Worm (Caenorhabditis elegans) whole organism, L2 larva: ENCODE data around the gene snpc-3.4.
A peak's percentile ranks its signal among the peaks of the same experiment; 100 is the strongest.

ENCODE experiments used
- C34F6.9 ChIP-seq: fragments of 150-350 bp; optimal IDR thresholded peaks from 2 replicates; lab custom pipeline; 2014; ENCODE audit warnings: missing biosample characterization, missing genetic modification characterization
- F13H6.1 ChIP-seq: sonication (generic microtip); optimal IDR thresholded peaks from 2 replicates; lab custom pipeline; 2016; ENCODE audit warnings: missing genetic modification characterization, missing compliant biosample characterization
- Y55F3AM.14 ChIP-seq: fragments of 200-800 bp; sonication (Bioruptor generic); optimal IDR thresholded peaks from 2 replicates; lab custom pipeline; 2018; ENCODE audit warnings: mild to moderate bottlenecking, missing genetic modification characterization, missing compliant biosample characterization
- ZK546.5 ChIP-seq: sonication (generic microtip); optimal IDR thresholded peaks from 2 replicates; lab custom pipeline; 2017; ENCODE audit warnings: missing biosample characterization, missing genetic modification characterization
- alr-1 ChIP-seq: fragments of 150-350 bp; optimal IDR thresholded peaks from 2 replicates; lab custom pipeline; 2014; ENCODE audit warnings: missing biosample characterization, missing genetic modification characterization
- ama-1 ChIP-seq: fragments of 150-350 bp; optimal IDR thresholded peaks from 2 replicates; lab custom pipeline; 2018; ENCODE audit warnings: inconsistent platforms
- blmp-1 ChIP-seq: sonication (generic microtip); optimal IDR thresholded peaks from 2 replicates; lab custom pipeline; 2017; ENCODE audit warnings: missing genetic modification characterization, mild to moderate bottlenecking, missing compliant biosample characterization, antibody characterized with exemption, moderate library complexity; ENCODE audit not compliant: insufficient read depth
- ceh-16 ChIP-seq: fragments of 150-350 bp; optimal IDR thresholded peaks from 2 replicates; lab custom pipeline; 2014; ENCODE audit warnings: missing biosample characterization, missing genetic modification characterization
- ceh-82 ChIP-seq: fragments of 150-350 bp; optimal IDR thresholded peaks from 2 replicates; lab custom pipeline; 2014; ENCODE audit warnings: missing biosample characterization, missing genetic modification characterization
- crh-2 ChIP-seq: sonication (generic microtip); optimal IDR thresholded peaks from 2 replicates; lab custom pipeline; 2017; ENCODE audit warnings: missing biosample characterization, missing genetic modification characterization
- dmd-4 ChIP-seq: sonication (generic microtip); optimal IDR thresholded peaks from 2 replicates; lab custom pipeline; 2017; ENCODE audit warnings: missing biosample characterization, missing genetic modification characterization
- egl-27 ChIP-seq: sonication (generic microtip); optimal IDR thresholded peaks from 3 replicates; lab custom pipeline; 2017; ENCODE audit warnings: missing biosample characterization, missing genetic modification reagents, missing genetic modification characterization
- elt-1 ChIP-seq: fragments of 150-350 bp; optimal IDR thresholded peaks from 2 replicates; lab custom pipeline; 2014; ENCODE audit warnings: missing biosample characterization, missing genetic modification characterization
- elt-3 ChIP-seq: sonication (generic microtip); optimal IDR thresholded peaks from 2 replicates; lab custom pipeline; 2017; ENCODE audit warnings: missing biosample characterization, missing genetic modification characterization
- fos-1 ChIP-seq: fragments of 150-350 bp; optimal IDR thresholded peaks from 2 replicates; lab custom pipeline; 2014; ENCODE audit warnings: missing biosample characterization, missing genetic modification characterization
- gmeb-1 ChIP-seq: fragments of 150-350 bp; optimal IDR thresholded peaks from 2 replicates; lab custom pipeline; 2014; ENCODE audit warnings: missing biosample characterization, missing genetic modification characterization
- lin-11 ChIP-seq: fragments of 150-350 bp; sonication (generic microtip); optimal IDR thresholded peaks from 2 replicates; lab custom pipeline; 2014; ENCODE audit warnings: missing biosample characterization, missing genetic modification characterization, inconsistent platforms, mixed read lengths
- lsy-2 ChIP-seq, 2 experiments: fragments of 150-350 bp in 1 of 2; sonication (generic microtip) in 1 of 2; optimal IDR thresholded peaks; 2 replicates each; lab custom pipeline; 2014 to 2017; ENCODE audit warnings: missing biosample characterization in 2 of 2, missing genetic modification characterization in 2 of 2
- mab-5 ChIP-seq: fragments of 150-350 bp; optimal IDR thresholded peaks from 2 replicates; lab custom pipeline; 2014; ENCODE audit warnings: missing biosample characterization, missing genetic modification characterization
- mbf-1 ChIP-seq: sonication (generic microtip); optimal IDR thresholded peaks from 2 replicates; lab custom pipeline; 2017; ENCODE audit warnings: missing biosample characterization, missing genetic modification characterization
- mdl-1 ChIP-seq, 2 experiments: fragments of 150-350 bp in 1 of 2; sonication (generic microtip) in 1 of 2; optimal IDR thresholded peaks; 2 replicates each; lab custom pipeline; 2017; ENCODE audit warnings: missing biosample characterization in 2 of 2, missing genetic modification characterization in 2 of 2
- nhr-10 ChIP-seq: sonication (generic microtip); optimal IDR thresholded peaks from 2 replicates; lab custom pipeline; 2017; ENCODE audit warnings: missing biosample characterization, missing genetic modification characterization
- nhr-11 ChIP-seq: fragments of 150-350 bp; optimal IDR thresholded peaks from 2 replicates; lab custom pipeline; 2014; ENCODE audit warnings: missing biosample characterization, missing genetic modification characterization
- nhr-12 ChIP-seq: fragments of 150-350 bp; optimal IDR thresholded peaks from 2 replicates; lab custom pipeline; 2014; ENCODE audit warnings: missing biosample characterization, missing genetic modification characterization
- nhr-129 ChIP-seq: fragments of 150-350 bp; optimal IDR thresholded peaks from 2 replicates; lab custom pipeline; 2014; ENCODE audit warnings: missing biosample characterization, missing genetic modification characterization
- nhr-237 ChIP-seq: fragments of 150-350 bp; optimal IDR thresholded peaks from 2 replicates; lab custom pipeline; 2014; ENCODE audit warnings: missing biosample characterization, missing genetic modification characterization
- nhr-25 ChIP-seq: fragments of 150-350 bp; sonication (generic microtip); optimal IDR thresholded peaks from 3 replicates; lab custom pipeline; 2014; ENCODE audit warnings: missing biosample characterization, missing genetic modification characterization
- nhr-77 ChIP-seq: fragments of 150-350 bp; optimal IDR thresholded peaks from 2 replicates; lab custom pipeline; 2014; ENCODE audit warnings: missing biosample characterization, missing genetic modification characterization
- skn-1 ChIP-seq: sonication (generic microtip); optimal IDR thresholded peaks from 2 replicates; lab custom pipeline; 2017; ENCODE audit warnings: missing biosample characterization, missing genetic modification characterization
- sma-3 ChIP-seq: sonication (generic microtip); optimal IDR thresholded peaks from 2 replicates; lab custom pipeline; 2016; ENCODE audit warnings: missing genetic modification reagents, missing genetic modification characterization, missing compliant biosample characterization
- sma-9 ChIP-seq, 2 experiments: fragments of 150-350 bp in 1 of 2; sonication (generic microtip) in 1 of 2; optimal IDR thresholded peaks; 2 replicates each; lab custom pipeline; 2014 to 2016; ENCODE audit warnings: missing genetic modification characterization in 2 of 2, mild to moderate bottlenecking in 1 of 2, missing biosample characterization in 1 of 2, missing compliant biosample characterization in 1 of 2, missing genetic modification reagents in 1 of 2, moderate library complexity in 1 of 2
- snpc-4 ChIP-seq: fragments of 150-350 bp; optimal IDR thresholded peaks from 2 replicates; lab custom pipeline; 2014; ENCODE audit warnings: missing biosample characterization, missing genetic modification characterization
- unc-55 ChIP-seq: fragments of 150-350 bp; sonication (generic microtip); optimal IDR thresholded peaks from 3 replicates; lab custom pipeline; 2014; ENCODE audit warnings: missing biosample characterization, missing genetic modification reagents, missing genetic modification characterization
- unc-62 ChIP-seq: fragments of 150-350 bp; optimal IDR thresholded peaks from 2 replicates; lab custom pipeline; 2014; ENCODE audit warnings: missing biosample characterization, missing genetic modification reagents, missing genetic modification characterization
- zag-1 ChIP-seq: fragments of 150-350 bp; optimal IDR thresholded peaks from 2 replicates; lab custom pipeline; 2014; ENCODE audit warnings: missing biosample characterization, missing genetic modification characterization
- ztf-1 ChIP-seq: fragments of 200-800 bp; sonication (Bioruptor generic); conservative IDR thresholded peaks from 2 replicates; pipeline ENCODE4 v1.3.6; 2022; ENCODE audit warnings: missing genetic modification characterization, missing compliant biosample characterization
- ztf-11 ChIP-seq: sonication (generic microtip); optimal IDR thresholded peaks from 2 replicates; lab custom pipeline; 2017; ENCODE audit warnings: missing biosample characterization, missing genetic modification characterization
- ztf-4 ChIP-seq: fragments of 150-350 bp; optimal IDR thresholded peaks from 2 replicates; lab custom pipeline; 2014; ENCODE audit warnings: missing biosample characterization, missing genetic modification characterization

snpc-3.4 gene

DNA sequence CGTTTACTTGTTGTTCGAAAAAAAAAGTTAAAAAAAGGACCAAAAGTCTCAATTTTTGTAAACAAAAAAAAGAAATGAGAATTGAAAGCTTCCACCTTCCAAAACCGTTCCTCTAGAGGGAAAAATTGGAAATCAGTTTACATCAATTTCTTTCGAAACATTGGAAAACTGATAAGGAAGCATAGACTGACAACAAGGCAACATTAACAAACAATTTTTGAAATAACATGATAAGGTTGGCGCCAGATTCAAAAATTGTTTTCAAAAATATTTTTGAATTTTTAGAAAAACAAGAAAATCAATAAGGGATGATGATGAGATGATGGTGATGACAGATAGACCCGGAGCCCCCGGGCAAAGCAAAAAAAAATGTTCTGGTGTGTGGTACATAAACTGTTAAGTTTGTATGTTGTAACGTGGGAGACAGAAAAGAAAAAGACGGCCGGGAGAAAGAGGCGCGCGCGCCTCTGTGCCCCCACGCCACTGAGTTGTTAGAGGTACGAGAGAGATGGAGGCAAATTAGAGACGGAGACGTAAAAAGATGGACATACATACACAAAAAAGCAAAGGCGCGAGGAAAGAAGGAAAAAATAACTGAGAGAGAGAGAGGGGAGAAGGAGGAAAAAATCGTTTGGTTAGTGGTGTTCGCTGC lies 39.7 kb upstream of the snpc-3.4 start (continued):
- TF ChIP-seq ztf-4 (tag; lab: Kevin White, UChicago) (peak; percentile 27), dmd-4 (no peak), nhr-77 (no peak), sma-3 (GFP tag; lab: Kevin White, UChicago) (peak; percentile 41), nhr-10 (tag; lab: Kevin White, UChicago) (no peak), blmp-1 (tag; lab: Kevin White, UChicago) (no peak), ceh-82 (no peak), nhr-129 (tag; lab: Kevin White, UChicago) (peak; percentile 55), Y55F3AM.14 (GFP tag; lab: Kevin White, UChicago) (no peak), ztf-11 (no peak), ceh-16 (tag; lab: Kevin White, UChicago) (no peak), nhr-11 (tag; lab: Kevin White, UChicago) (no peak), C34F6.9 (tag; lab: Kevin White, UChicago) (peak; percentile 64), nhr-237 (no peak), elt-3 (tag; lab: Kevin White, UChicago) (no peak), zag-1 (tag; lab: Kevin White, UChicago) (no peak), lin-11 (no peak), skn-1 (tag; lab: Kevin White, UChicago) (no peak), ztf-1 (no peak), F13H6.1 (tag; lab: Kevin White, UChicago) (peak; percentile 89), crh-2 (tag; lab: Kevin White, UChicago) (peak; percentile 71), egl-27 (tag; lab: Kevin White, UChicago) (no peak)

DNA sequence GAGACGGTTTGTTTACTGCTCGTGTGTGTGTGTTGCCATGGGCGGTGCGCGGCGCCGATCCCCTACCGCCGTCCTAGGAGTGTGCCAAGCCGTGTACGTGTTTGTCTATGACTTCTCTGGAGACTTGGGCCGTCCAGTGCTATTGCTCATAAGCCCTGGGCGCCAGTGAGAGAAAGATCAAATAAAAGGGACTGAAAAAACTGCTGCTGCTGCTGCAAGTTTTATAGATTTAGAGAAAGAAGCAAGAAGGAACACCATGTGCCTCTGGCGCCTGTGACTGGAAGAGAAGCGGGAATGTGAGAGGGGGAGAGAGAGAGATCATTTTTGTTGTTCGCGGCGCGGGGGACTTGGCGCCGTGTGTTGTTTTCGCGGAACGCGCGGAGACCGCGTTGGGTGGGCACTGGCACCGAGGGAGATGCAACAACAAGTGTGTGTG lies 35.8 kb upstream of the snpc-3.4 start:
- peak; percentile 45 for TF ChIP-seq nhr-129 (tag; lab: Kevin White, UChicago)
- peak; percentile 0 for TF ChIP-seq fos-1
- TF ChIP-seq lin-11 = peak; percentile 13
- peak in 1 of 2 experiments; percentile 35 for TF ChIP-seq mdl-1 (tag; optimal IDR thresholded peaks at IDR 0.05; lab: Kevin White, UChicago)
- TF ChIP-seq C34F6.9 (tag; lab: Kevin White, UChicago) = peak; percentile 8
- TF ChIP-seq lsy-2 (tag; optimal IDR thresholded peaks at IDR 0.05; lab: Kevin White, UChicago) = peak in 1 of 2 experiments; percentile 34
- no peak for TF ChIP-seq unc-55 (GFP tag; lab: Kevin White, UChicago)
- peak; percentile 82 for TF ChIP-seq F13H6.1 (tag; lab: Kevin White, UChicago)
- peak; percentile 12 for TF ChIP-seq sma-9 (GFP tag; optimal IDR thresholded peaks at IDR 0.05; lab: Kevin White, UChicago)
- no peak for TF ChIP-seq sma-9 (tag; optimal IDR thresholded peaks at IDR 0.05; lab: Kevin White, UChicago)
- TF ChIP-seq Y55F3AM.14 (GFP tag; lab: Kevin White, UChicago) = peak; percentile 14
- TF ChIP-seq blmp-1 (tag; lab: Kevin White, UChicago) = no peak

DNA sequence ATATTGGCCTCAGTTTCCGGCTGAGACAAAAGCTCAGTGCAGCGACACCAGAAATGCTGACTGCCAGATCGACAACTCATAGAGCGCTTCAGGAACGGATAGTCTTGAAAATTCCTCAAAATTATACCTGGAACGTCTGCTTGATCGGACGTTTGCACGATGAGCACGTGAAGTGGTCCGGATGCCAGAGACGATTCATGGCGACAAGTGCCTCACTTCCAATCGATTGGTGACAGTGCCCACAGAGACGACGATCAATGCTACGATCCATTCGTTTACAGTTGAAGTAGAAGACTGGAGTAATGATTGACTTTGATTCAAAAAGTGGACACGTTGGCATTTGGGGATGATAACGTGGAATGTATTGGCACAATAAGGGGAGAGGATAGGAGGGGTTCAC lies 33.5 kb upstream of the snpc-3.4 start, which contains the start of gene Y1A5A.1:
Gene Y1A5A.1 (minus strand): TSS at position 294 of the 400 bp plus-strand sequence.
- TF ChIP-seq gmeb-1 (tag; lab: Kevin White, UChicago) = no peak
- TF ChIP-seq blmp-1 (tag; lab: Kevin White, UChicago) = no peak
- no peak for TF ChIP-seq ztf-4 (tag; lab: Kevin White, UChicago)
- no peak for TF ChIP-seq mdl-1 (tag; optimal IDR thresholded peaks at IDR 0.05; lab: Kevin White, UChicago)
- TF ChIP-seq nhr-237 = no peak
- no peak for TF ChIP-seq alr-1 (tag; lab: Kevin White, UChicago)
- no peak for TF ChIP-seq unc-62 (GFP tag; lab: Kevin White, UChicago)
- TF ChIP-seq ZK546.5 (tag; lab: Kevin White, UChicago) = no peak
- TF ChIP-seq ama-1 (lab: Kevin White, UChicago) = no peak
- no peak for TF ChIP-seq nhr-12 (tag; lab: Kevin White, UChicago)
- TF ChIP-seq mbf-1 = no peak
- TF ChIP-seq mab-5 (tag; lab: Kevin White, UChicago) = no peak
- TF ChIP-seq elt-1 (tag; lab: Kevin White, UChicago) = no peak
- TF ChIP-seq unc-55 (GFP tag; lab: Kevin White, UChicago) = no peak
- no peak for TF ChIP-seq nhr-25 (tag; lab: Kevin White, UChicago)
- no peak for TF ChIP-seq snpc-4 (tag; lab: Kevin White, UChicago)
- no peak for TF ChIP-seq ztf-11
